Fruit fly (Drosophila melanogaster) whole organism, embryonic: ENCODE data around the gene CG3457.

Experiments
- Aef1 ChIP-seq: fragments of 200-800 bp; sonication (Bioruptor generic); IDR thresholded peaks from 3 replicates; pipeline ENCODE4 v1.3.6; 2022; ENCODE audit warnings: missing biosample characterization, missing genetic modification characterization
- Awh ChIP-seq: fragments of 200-800 bp; sonication (Bioruptor generic); IDR thresholded peaks from 2 replicates; pipeline ENCODE4, ENCODE4 v1.3.6; 2022; ENCODE audit warnings: missing biosample characterization, missing genetic modification characterization
- Blimp-1 ChIP-seq: fragments of 200-800 bp; sonication (Bioruptor generic); optimal IDR thresholded peaks from 3 replicates; lab custom pipeline; 2018; ENCODE audit warnings: missing biosample characterization, missing genetic modification characterization, mild to moderate bottlenecking, moderate library complexity, missing genetic modification reagents
- Bteb2 ChIP-seq: fragments of 200-800 bp; sonication (Bioruptor generic); optimal IDR thresholded peaks from 2 replicates; lab custom pipeline; 2016; ENCODE audit warnings: missing biosample characterization, missing genetic modification characterization
- CG12155 ChIP-seq: fragments of 200-800 bp; sonication (Bioruptor generic); optimal IDR thresholded peaks from 3 replicates; lab custom pipeline; 2016; ENCODE audit warnings: missing biosample characterization, missing genetic modification characterization
- CG13296 ChIP-seq: fragments of 200-800 bp; sonication (Bioruptor generic); optimal IDR thresholded peaks from 3 replicates; lab custom pipeline; 2018; ENCODE audit warnings: missing biosample characterization, mild to moderate bottlenecking, missing genetic modification characterization
- CG13775 ChIP-seq: fragments of 200-800 bp; sonication (Bioruptor generic); optimal IDR thresholded peaks from 3 replicates; lab custom pipeline; 2017; ENCODE audit warnings: missing biosample characterization, mild to moderate bottlenecking, missing genetic modification characterization
- CG1647 ChIP-seq: fragments of 200-800 bp; sonication (Bioruptor generic); optimal IDR thresholded peaks from 3 replicates; lab custom pipeline; 2016; ENCODE audit warnings: missing biosample characterization, missing genetic modification characterization
- CG17359 ChIP-seq: fragments of 200-800 bp; sonication (Bioruptor generic); optimal IDR thresholded peaks from 3 replicates; lab custom pipeline; 2018; ENCODE audit warnings: missing biosample characterization, mild to moderate bottlenecking, missing genetic modification characterization, moderate library complexity
- CG18599 ChIP-seq: fragments of 200-800 bp; sonication (Bioruptor generic); optimal IDR thresholded peaks from 3 replicates; lab custom pipeline; 2017; ENCODE audit warnings: missing biosample characterization, missing genetic modification characterization, mild to moderate bottlenecking, moderate library complexity, missing genetic modification reagents
- CG2875 ChIP-seq: fragments of 200-800 bp; sonication (Bioruptor generic); optimal IDR thresholded peaks from 2 replicates; lab custom pipeline; 2017; ENCODE audit warnings: missing biosample characterization, mild to moderate bottlenecking, missing genetic modification characterization, missing genetic modification reagents
- CG31224 ChIP-seq: fragments of 200-800 bp; sonication (Bioruptor generic); IDR thresholded peaks from 2 replicates; pipeline ENCODE4 v1.3.6; 2022; ENCODE audit warnings: missing biosample characterization, missing genetic modification characterization
- CG3163 ChIP-seq: fragments of 200-800 bp; sonication (Bioruptor generic); optimal IDR thresholded peaks from 3 replicates; lab custom pipeline; 2016; ENCODE audit warnings: missing biosample characterization, missing genetic modification characterization
- CG6654 ChIP-seq: fragments of 200-800 bp; sonication (Bioruptor generic); optimal IDR thresholded peaks from 2 replicates; lab custom pipeline; 2017; ENCODE audit warnings: missing biosample characterization, mild to moderate bottlenecking, missing genetic modification characterization
- CG6765 ChIP-seq: fragments of 200-800 bp; sonication (Bioruptor generic); optimal IDR thresholded peaks from 3 replicates; lab custom pipeline; 2017; ENCODE audit warnings: missing biosample characterization, mild to moderate bottlenecking, missing genetic modification characterization
- CG6813 ChIP-seq: fragments of 200-800 bp; sonication (Bioruptor generic); optimal IDR thresholded peaks from 2 replicates; lab custom pipeline; 2017; ENCODE audit warnings: missing biosample characterization, missing genetic modification characterization, mild to moderate bottlenecking, moderate library complexity, missing genetic modification reagents
- CG7271 ChIP-seq: fragments of 200-800 bp; sonication (Bioruptor generic); optimal IDR thresholded peaks from 2 replicates; lab custom pipeline; 2018; ENCODE audit warnings: missing biosample characterization, mild to moderate bottlenecking, missing genetic modification characterization, moderate library complexity
- CG7745 ChIP-seq: fragments of 200-800 bp; sonication (Bioruptor generic); optimal IDR thresholded peaks from 2 replicates; lab custom pipeline; 2018; ENCODE audit warnings: missing biosample characterization, mild to moderate bottlenecking, missing genetic modification characterization, moderate library complexity
- CG7786 ChIP-seq: fragments of 200-800 bp; sonication (Bioruptor generic); optimal IDR thresholded peaks from 2 replicates; lab custom pipeline; 2016; ENCODE audit warnings: missing biosample characterization, missing genetic modification characterization
- CG8089 ChIP-seq: fragments of 200-800 bp; sonication (Bioruptor generic); optimal IDR thresholded peaks from 3 replicates; lab custom pipeline; 2016; ENCODE audit warnings: missing biosample characterization, missing genetic modification characterization
- Dad ChIP-seq: fragments of 200-800 bp; sonication (Bioruptor generic); optimal IDR thresholded peaks from 3 replicates; lab custom pipeline; 2016; ENCODE audit warnings: missing biosample characterization, missing genetic modification characterization
- Dref ChIP-seq: fragments of 200-800 bp; sonication (Bioruptor generic); IDR thresholded peaks from 2 replicates; pipeline ENCODE4 v1.3.6; 2022; ENCODE audit warnings: missing biosample characterization, missing genetic modification characterization
- Fer1 ChIP-seq: fragments of 200-800 bp; sonication (Bioruptor generic); optimal IDR thresholded peaks from 2 replicates; lab custom pipeline; 2017; ENCODE audit warnings: missing biosample characterization, mild to moderate bottlenecking, missing genetic modification characterization
- H15 ChIP-seq: fragments of 200-800 bp; sonication (Bioruptor generic); IDR thresholded peaks from 3 replicates; pipeline ENCODE4 v1.3.6; 2022; ENCODE audit warnings: missing biosample characterization, missing genetic modification characterization
- HLH3B ChIP-seq: fragments of 200-800 bp; sonication (Bioruptor generic); IDR thresholded peaks from 2 replicates; pipeline ENCODE4 v1.3.6; 2022; ENCODE audit warnings: missing biosample characterization, missing genetic modification characterization
- HLHmδ ChIP-seq: fragments of 200-800 bp; sonication (Bioruptor generic); optimal IDR thresholded peaks from 2 replicates; lab custom pipeline; 2018; ENCODE audit warnings: missing biosample characterization, mild to moderate bottlenecking, missing genetic modification characterization, moderate library complexity
- Jarid2 ChIP-seq: fragments of 200-800 bp; sonication (Bioruptor generic); optimal IDR thresholded peaks from 3 replicates; lab custom pipeline; 2017; ENCODE audit warnings: mild to moderate bottlenecking, missing biosample characterization, missing genetic modification reagents, missing genetic modification characterization
- Kr ChIP-seq: fragments of 200-800 bp; sonication (Bioruptor generic); optimal IDR thresholded peaks from 2 replicates; lab custom pipeline; 2017; ENCODE audit warnings: missing biosample characterization, mild to moderate bottlenecking, missing genetic modification characterization
- Med ChIP-seq: fragments of 200-800 bp; sonication (Bioruptor generic); peaks from one replicate; lab custom pipeline; 2016; ENCODE audit warnings: missing biosample characterization, missing genetic modification characterization, mild to moderate bottlenecking, inconsistent platforms, moderate library complexity
- Pdp1 ChIP-seq, 2 experiments: fragments of 200-800 bp; sonication (Bioruptor generic); optimal IDR thresholded peaks; 3 replicates each; lab custom pipeline; 2016; ENCODE audit warnings: missing biosample characterization in 2 of 2, missing genetic modification characterization in 2 of 2, mild to moderate bottlenecking in 1 of 2, moderate library complexity in 1 of 2
- Scr ChIP-seq: fragments of 200-800 bp; sonication (Bioruptor generic); IDR thresholded peaks from 2 replicates; pipeline ENCODE4 v1.3.6; 2022; ENCODE audit warnings: missing biosample characterization, missing genetic modification characterization; ENCODE audit not compliant: partially characterized antibody
- Taf1 ChIP-seq: fragments of 200-800 bp; sonication (Bioruptor generic); IDR thresholded peaks from 2 replicates; pipeline ENCODE4 v1.3.6; 2022; ENCODE audit warnings: missing biosample characterization, missing genetic modification characterization
- Xrp1 ChIP-seq: fragments of 200-800 bp; sonication (Bioruptor generic); IDR thresholded peaks from 2 replicates; pipeline ENCODE4 v1.3.6; 2022; ENCODE audit warnings: missing biosample characterization, missing genetic modification characterization
- bigmax ChIP-seq: fragments of 200-800 bp; sonication (Bioruptor generic); optimal IDR thresholded peaks from 2 replicates; lab custom pipeline; 2018; ENCODE audit warnings: missing biosample characterization, mild to moderate bottlenecking, missing genetic modification characterization
- bowl ChIP-seq: fragments of 200-800 bp; sonication (Bioruptor generic); IDR thresholded peaks from 2 replicates; pipeline ENCODE4 v1.3.6; 2022; ENCODE audit warnings: missing biosample characterization, missing genetic modification characterization
- bsh ChIP-seq, 2 experiments: fragments of 200-800 bp; sonication (Bioruptor generic); optimal IDR thresholded peaks; 2 replicates each; lab custom pipeline; 2017 to 2018; ENCODE audit warnings: mild to moderate bottlenecking in 2 of 2, missing biosample characterization in 2 of 2, missing genetic modification characterization in 2 of 2, moderate library complexity in 1 of 2
- btn ChIP-seq: fragments of 200-800 bp; sonication (Bioruptor generic); optimal IDR thresholded peaks from 2 replicates; lab custom pipeline; 2016; ENCODE audit warnings: missing biosample characterization, missing genetic modification characterization
- chn ChIP-seq: fragments of 200-800 bp; sonication (Bioruptor generic); optimal IDR thresholded peaks from 2 replicates; lab custom pipeline; 2016; ENCODE audit warnings: missing biosample characterization, missing genetic modification characterization
- corto ChIP-seq: fragments of 200-800 bp; sonication (Bioruptor generic); optimal IDR thresholded peaks from 2 replicates; lab custom pipeline; 2016; ENCODE audit warnings: missing biosample characterization, mild to moderate bottlenecking, missing genetic modification characterization, moderate library complexity
- dpn ChIP-seq, 2 experiments: fragments of 200-800 bp; sonication (Bioruptor generic); optimal IDR thresholded peaks; 3 replicates each; lab custom pipeline; 2016; ENCODE audit warnings: missing biosample characterization in 2 of 2, missing genetic modification characterization in 2 of 2
- emc ChIP-seq: fragments of 200-800 bp; sonication (Bioruptor generic); optimal IDR thresholded peaks from 2 replicates; lab custom pipeline; 2016; ENCODE audit warnings: missing biosample characterization, missing genetic modification characterization
- exex ChIP-seq: fragments of 200-800 bp; sonication (Bioruptor generic); optimal IDR thresholded peaks from 4 replicates; lab custom pipeline; 2018; ENCODE audit warnings: missing biosample characterization, mild to moderate bottlenecking, missing genetic modification characterization, moderate library complexity
- grau ChIP-seq: fragments of 200-800 bp; optimal IDR thresholded peaks from 3 replicates; lab custom pipeline; 2019; ENCODE audit warnings: missing biosample characterization, mild to moderate bottlenecking, missing genetic modification characterization, moderate library complexity
- grn ChIP-seq: fragments of 200-800 bp; sonication (Bioruptor generic); optimal IDR thresholded peaks from 3 replicates; lab custom pipeline; 2017; ENCODE audit warnings: missing biosample characterization, missing genetic modification characterization
- jumu ChIP-seq: fragments of 200-800 bp; sonication (Bioruptor generic); optimal IDR thresholded peaks from 3 replicates; lab custom pipeline; 2016; ENCODE audit warnings: missing biosample characterization, missing genetic modification characterization
- nmo ChIP-seq: fragments of 200-800 bp; sonication (Bioruptor generic); optimal IDR thresholded peaks from 2 replicates; lab custom pipeline; 2018; ENCODE audit warnings: missing biosample characterization, mild to moderate bottlenecking, missing genetic modification characterization, moderate library complexity
- otp ChIP-seq: fragments of 200-800 bp; sonication (Bioruptor generic); IDR thresholded peaks from 3 replicates; pipeline ENCODE4, ENCODE4 v1.3.6; 2022; ENCODE audit warnings: missing biosample characterization, missing genetic modification characterization
- peb ChIP-seq: fragments of 200-800 bp; sonication (Bioruptor generic); IDR thresholded peaks from 2 replicates; pipeline ENCODE4 v1.3.6; 2022; ENCODE audit warnings: missing biosample characterization, missing genetic modification characterization
- schlank ChIP-seq: fragments of 200-800 bp; sonication (Bioruptor generic); optimal IDR thresholded peaks from 2 replicates; lab custom pipeline; 2018; ENCODE audit warnings: missing biosample characterization, mild to moderate bottlenecking, missing genetic modification characterization
- sr ChIP-seq: fragments of 200-800 bp; sonication (Bioruptor generic); IDR thresholded peaks from 3 replicates; pipeline ENCODE4 v1.3.6; 2022; ENCODE audit warnings: missing biosample characterization, missing genetic modification characterization
- zen2 ChIP-seq: fragments of 200-800 bp; sonication (Bioruptor generic); IDR thresholded peaks from 3 replicates; pipeline ENCODE4 v1.3.6; 2022; ENCODE audit warnings: missing biosample characterization, missing genetic modification characterization; ENCODE audit not compliant: partially characterized antibody

Gene CG3457

dm6 chrX:2191896-2192295 is 4.3 kb downstream of the CG3457 start (continued):
- TF ChIP-seq exex (tag; lab: Kevin White, UChicago), result no peak
- no peak for TF ChIP-seq CG8089 (GFP tag; lab: Kevin White, UChicago)
- no peak for TF ChIP-seq bowl
- no peak for TF ChIP-seq Dad (GFP tag; lab: Kevin White, UChicago)
- TF ChIP-seq Bteb2 (GFP tag; lab: Kevin White, UChicago), result no peak
- peak; percentile 31 for TF ChIP-seq Med (GFP tag; lab: Kevin White, UChicago)
- no peak for TF ChIP-seq grau (tag; lab: Kevin White, UChicago)
- peak; percentile 12; the same call in 1 of the 2 replicates for TF ChIP-seq HLH3B (GFP tag; lab: Robert Waterston, UW)
- no peak for TF ChIP-seq jumu
- no peak for TF ChIP-seq schlank (tag; lab: Kevin White, UChicago)
- no peak for TF ChIP-seq CG13775 (GFP tag; lab: Kevin White, UChicago)
- TF ChIP-seq Dref (GFP tag; lab: Robert Waterston, UW), result no peak
- no peak for TF ChIP-seq CG13296 (GFP tag; lab: Kevin White, UChicago)
- TF ChIP-seq CG2875, result peak; percentile 8
- no peak for TF ChIP-seq Kr (GFP tag; lab: Kevin White, UChicago)
- no peak for TF ChIP-seq corto (GFP tag; lab: Kevin White, UChicago)
- TF ChIP-seq chn (GFP tag; lab: Kevin White, UChicago), result no peak
- no peak for TF ChIP-seq CG12155 (GFP tag; lab: Kevin White, UChicago)
- peak in 1 of 2 experiments; percentile 20 for TF ChIP-seq bsh (GFP tag; optimal IDR thresholded peaks at IDR 0.05; lab: Kevin White, UChicago)
- no peak for TF ChIP-seq CG3163 (GFP tag; lab: Kevin White, UChicago)
- TF ChIP-seq bigmax (GFP tag; lab: Kevin White, UChicago), result no peak
- no peak for TF ChIP-seq CG7786 (GFP tag; lab: Kevin White, UChicago)
- no peak for TF ChIP-seq CG18599 (GFP tag; lab: Kevin White, UChicago)
- no peak for TF ChIP-seq nmo (GFP tag; lab: Kevin White, UChicago)
- 0 out of 3 replicates have a peak, but pooled peaks have one; percentile 31 for TF ChIP-seq otp (GFP tag; lab: Robert Waterston, UW)
- peak; percentile 35; the same call in 1 of the 2 replicates for TF ChIP-seq Awh (GFP tag; lab: Robert Waterston, UW)
- no peak for TF ChIP-seq emc (GFP tag; lab: Kevin White, UChicago)
- no peak for TF ChIP-seq zen2 (GFP tag; lab: Robert Waterston, UW)
- TF ChIP-seq Blimp-1 (GFP tag; lab: Kevin White, UChicago), result peak; percentile 8
- no peak for TF ChIP-seq CG31224
- TF ChIP-seq grn, result no peak
- TF ChIP-seq H15 (GFP tag; lab: Robert Waterston, UW), result no peak
- no peak for TF ChIP-seq CG6765 (GFP tag; lab: Kevin White, UChicago)
- no peak for TF ChIP-seq sr (GFP tag; lab: Robert Waterston, UW)
- peak; percentile 50 for TF ChIP-seq Xrp1 (GFP tag; lab: Robert Waterston, UW)
- no peak for TF ChIP-seq dpn (GFP tag; optimal IDR thresholded peaks at IDR 0.05; lab: Kevin White, UChicago)
- TF ChIP-seq CG7745 (tag; lab: Kevin White, UChicago), result no peak
- TF ChIP-seq CG6654 (GFP tag; lab: Kevin White, UChicago), result no peak
- TF ChIP-seq Aef1 (GFP tag; lab: Robert Waterston, UW), result no peak
- no peak for TF ChIP-seq Scr (GFP tag; lab: Robert Waterston, UW)
- no peak for TF ChIP-seq Fer1 (GFP tag; lab: Kevin White, UChicago)
- no peak for TF ChIP-seq CG7271
- TF ChIP-seq btn (GFP tag; lab: Kevin White, UChicago), result no peak
- TF ChIP-seq CG1647 (GFP tag; lab: Kevin White, UChicago), result no peak
- no peak for TF ChIP-seq peb (GFP tag; lab: Robert Waterston, UW)
- peak; percentile 3 for TF ChIP-seq CG6813 (GFP tag; lab: Kevin White, UChicago)
- peak in 1 of 2 experiments; percentile 24 for TF ChIP-seq Pdp1 (GFP tag; optimal IDR thresholded peaks at IDR 0.05; lab: Kevin White, UChicago)
- TF ChIP-seq CG17359 (tag; lab: Kevin White, UChicago), result peak; percentile 9
- TF ChIP-seq HLHmδ (GFP tag; lab: Kevin White, UChicago), result peak; percentile 2
- no peak for TF ChIP-seq Taf1 (GFP tag; lab: Robert Waterston, UW)
- no peak for TF ChIP-seq Jarid2 (GFP tag; lab: Kevin White, UChicago)
